Worm (Caenorhabditis elegans): ENCODE measurements around the gene col-176.

DNA sequence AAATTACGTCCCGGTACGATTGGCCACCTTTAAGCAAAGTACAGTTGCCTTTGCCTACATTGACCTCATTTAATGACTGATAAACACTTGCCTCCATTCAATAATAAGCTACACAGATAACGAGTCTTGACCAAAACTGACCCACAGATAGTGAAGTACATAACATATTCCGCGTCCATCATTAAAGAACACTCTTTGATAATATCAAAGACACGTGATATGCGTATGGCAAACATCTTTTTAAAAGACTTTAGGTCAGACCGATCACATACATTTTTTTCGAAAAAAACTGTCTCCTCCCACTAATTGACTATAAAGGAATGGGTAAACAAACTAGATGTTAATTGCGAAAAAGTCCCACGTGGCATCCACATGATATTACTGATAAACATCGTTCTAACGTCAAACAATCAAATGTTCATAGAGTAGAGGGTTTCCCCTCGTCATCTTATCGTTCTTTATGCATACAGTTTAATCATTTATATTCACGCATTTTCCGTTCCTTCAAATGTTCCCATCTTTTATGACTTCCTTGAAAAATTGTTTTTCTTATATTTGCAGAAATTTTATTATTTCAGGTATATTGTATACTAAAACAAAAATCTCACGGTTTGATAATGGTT lies 6.8 kb downstream of the col-176 start, which contains the start of gene W07E11.1:
- TF ChIP-seq ztf-11 (tag; optimal IDR thresholded peaks at IDR 0.05) (no peak), unc-98 (GFP tag; IDR thresholded peaks at IDR 0.05) (no peak), nhr-12 (tag; optimal IDR thresholded peaks at IDR 0.05) (no peak), nhr-237 (tag; optimal IDR thresholded peaks at IDR 0.05) (no peak), lsy-2 (tag; optimal IDR thresholded peaks at IDR 0.05) (peak in 1 of 2 experiments; percentile 17)
